Fruit fly (Drosophila melanogaster) whole organism, embryonic: ENCODE measurements around the gene CG7551.
A peak's percentile ranks its signal among the peaks of the same experiment; 100 is the strongest.

ENCODE experiments used
- Ada2b ChIP-seq: fragments of 200-800 bp; sonication (Bioruptor generic); IDR thresholded peaks from 2 replicates; pipeline ENCODE4 v1.3.6; 2022; ENCODE audit warnings: missing biosample characterization, missing genetic modification characterization
- Bgb ChIP-seq: fragments of 200-800 bp; sonication (Bioruptor generic); IDR thresholded peaks from 2 replicates; pipeline ENCODE4 v1.3.6; 2022; ENCODE audit warnings: missing biosample characterization, missing genetic modification characterization; ENCODE audit not compliant: partially characterized antibody
- CG11247 ChIP-seq: fragments of 200-800 bp; sonication (Bioruptor generic); IDR thresholded peaks from 2 replicates; pipeline ENCODE4 v1.3.6; 2022; ENCODE audit warnings: missing biosample characterization, missing genetic modification characterization
- CG12744 ChIP-seq: fragments of 200-800 bp; sonication (Bioruptor generic); optimal IDR thresholded peaks from 2 replicates; lab custom pipeline; 2016; ENCODE audit warnings: missing biosample characterization, missing genetic modification characterization
- CG14014 ChIP-seq: fragments of 200-800 bp; sonication (Bioruptor generic); IDR thresholded peaks from 2 replicates; pipeline ENCODE4 v1.3.6; 2022; ENCODE audit warnings: missing biosample characterization, missing genetic modification characterization
- CG14965 ChIP-seq: fragments of 200-800 bp; sonication (Bioruptor generic); optimal IDR thresholded peaks from 2 replicates; lab custom pipeline; 2016; ENCODE audit warnings: missing biosample characterization, missing genetic modification characterization, borderline replicate concordance
- CG17912 ChIP-seq: fragments of 200-800 bp; sonication (Bioruptor generic); optimal IDR thresholded peaks from 2 replicates; lab custom pipeline; 2018; ENCODE audit warnings: missing biosample characterization, mild to moderate bottlenecking, missing genetic modification characterization
- CG18619 ChIP-seq: fragments of 200-800 bp; sonication (Bioruptor generic); optimal IDR thresholded peaks from 3 replicates; lab custom pipeline; 2017; ENCODE audit warnings: missing biosample characterization, mild to moderate bottlenecking, missing genetic modification characterization
- CG3281 ChIP-seq: fragments of 200-800 bp; sonication (Bioruptor generic); optimal IDR thresholded peaks from 3 replicates; lab custom pipeline; 2017; ENCODE audit warnings: missing biosample characterization, mild to moderate bottlenecking, missing genetic modification characterization
- CG5180 ChIP-seq: fragments of 200-800 bp; sonication (Bioruptor generic); optimal IDR thresholded peaks from 3 replicates; lab custom pipeline; 2017; ENCODE audit warnings: missing biosample characterization, missing genetic modification characterization, mild to moderate bottlenecking, moderate library complexity, missing genetic modification reagents
- CG5953 ChIP-seq: fragments of 200-800 bp; sonication (Bioruptor generic); IDR thresholded peaks from 2 replicates; pipeline ENCODE4 v1.3.6; 2022; ENCODE audit warnings: missing biosample characterization, missing genetic modification characterization
- CG6791 ChIP-seq: fragments of 200-800 bp; sonication (Bioruptor generic); IDR thresholded peaks from 3 replicates; pipeline ENCODE4 v1.3.6; 2022; ENCODE audit warnings: missing biosample characterization, missing genetic modification characterization; ENCODE audit not compliant: partially characterized antibody
- CG7556 ChIP-seq: fragments of 200-800 bp; sonication (Bioruptor generic); optimal IDR thresholded peaks from 2 replicates; lab custom pipeline; 2017; ENCODE audit warnings: missing biosample characterization, mild to moderate bottlenecking, missing genetic modification characterization
- CG8089 ChIP-seq: fragments of 200-800 bp; sonication (Bioruptor generic); optimal IDR thresholded peaks from 3 replicates; lab custom pipeline; 2016; ENCODE audit warnings: missing biosample characterization, missing genetic modification characterization
- CG8359 ChIP-seq: fragments of 200-800 bp; sonication (Bioruptor generic); optimal IDR thresholded peaks from 2 replicates; lab custom pipeline; 2017; ENCODE audit warnings: missing biosample characterization, mild to moderate bottlenecking, missing genetic modification characterization, borderline replicate concordance
- CG9727 ChIP-seq: fragments of 200-800 bp; sonication (Bioruptor generic); optimal IDR thresholded peaks from 3 replicates; lab custom pipeline; 2017; ENCODE audit warnings: missing biosample characterization, mild to moderate bottlenecking, missing genetic modification characterization
- CoRest ChIP-seq: fragments of 200-800 bp; sonication (Bioruptor generic); optimal IDR thresholded peaks from 3 replicates; lab custom pipeline; 2018; ENCODE audit warnings: missing biosample characterization, mild to moderate bottlenecking, missing genetic modification characterization, moderate library complexity
- CrebB ChIP-seq: fragments of 200-800 bp; sonication (Bioruptor generic); optimal IDR thresholded peaks from 3 replicates; lab custom pipeline; 2018; ENCODE audit warnings: missing biosample characterization, mild to moderate bottlenecking, missing genetic modification characterization
- Doc3 ChIP-seq: fragments of 200-800 bp; sonication (Bioruptor generic); IDR thresholded peaks from 3 replicates; pipeline ENCODE4 v1.3.6; 2022; ENCODE audit warnings: missing biosample characterization, missing genetic modification characterization; ENCODE audit not compliant: partially characterized antibody
- Ets65A ChIP-seq: fragments of 200-800 bp; sonication (Bioruptor generic); peaks from one replicate; lab custom pipeline; 2016; ENCODE audit warnings: missing biosample characterization, missing genetic modification characterization
- HmgD ChIP-seq: fragments of 200-800 bp; sonication (Bioruptor generic); optimal IDR thresholded peaks from 3 replicates; lab custom pipeline; 2016; ENCODE audit warnings: missing biosample characterization, missing genetic modification characterization
- Hr3 ChIP-seq: fragments of 200-800 bp; sonication (Bioruptor generic); optimal IDR thresholded peaks from 3 replicates; lab custom pipeline; 2016; ENCODE audit warnings: missing biosample characterization, missing genetic modification characterization
- Myb ChIP-seq: fragments of 200-800 bp; sonication (Bioruptor generic); optimal IDR thresholded peaks from 2 replicates; lab custom pipeline; 2016; ENCODE audit warnings: missing biosample characterization, missing genetic modification characterization
- NfI ChIP-seq: fragments of 200-800 bp; sonication (Bioruptor generic); optimal IDR thresholded peaks from 3 replicates; lab custom pipeline; 2018; ENCODE audit warnings: missing biosample characterization, mild to moderate bottlenecking, missing genetic modification characterization, moderate library complexity
- Poxn ChIP-seq: fragments of 200-800 bp; sonication (Bioruptor generic); IDR thresholded peaks from 2 replicates; pipeline ENCODE4 v1.3.6; 2022; ENCODE audit warnings: missing biosample characterization, missing genetic modification characterization
- Xrp1 ChIP-seq: fragments of 200-800 bp; sonication (Bioruptor generic); IDR thresholded peaks from 2 replicates; pipeline ENCODE4 v1.3.6; 2022; ENCODE audit warnings: missing biosample characterization, missing genetic modification characterization
- ase ChIP-seq: fragments of 200-800 bp; sonication (Bioruptor generic); IDR thresholded peaks from 3 replicates; pipeline ENCODE4 v1.3.6; 2022; ENCODE audit warnings: missing biosample characterization, missing genetic modification characterization
- bowl ChIP-seq: fragments of 200-800 bp; sonication (Bioruptor generic); IDR thresholded peaks from 2 replicates; pipeline ENCODE4 v1.3.6; 2022; ENCODE audit warnings: missing biosample characterization, missing genetic modification characterization
- cad ChIP-seq: fragments of >200 bp; optimal IDR thresholded peaks from 2 replicates; lab custom pipeline; 2017; ENCODE audit warnings: missing biosample characterization, missing genetic modification characterization
- chinmo ChIP-seq: fragments of 200-800 bp; sonication (Bioruptor generic); IDR thresholded peaks from 4 replicates; pipeline ENCODE4 v1.3.6; 2022; ENCODE audit warnings: missing biosample characterization, missing genetic modification characterization; ENCODE audit not compliant: partially characterized antibody
- croc ChIP-seq: fragments of 200-800 bp; sonication (Bioruptor generic); conservative IDR thresholded peaks from 3 replicates; pipeline ENCODE4 v1.3.6; 2022; ENCODE audit warnings: missing biosample characterization, missing genetic modification characterization
- dmrt99B ChIP-seq: fragments of 200-800 bp; sonication (Bioruptor generic); optimal IDR thresholded peaks from 2 replicates; lab custom pipeline; 2018; ENCODE audit warnings: missing biosample characterization, mild to moderate bottlenecking, missing genetic modification characterization, moderate library complexity
- gcm2 ChIP-seq: fragments of 200-800 bp; sonication (Bioruptor generic); optimal IDR thresholded peaks from 2 replicates; lab custom pipeline; 2016; ENCODE audit warnings: missing biosample characterization, missing genetic modification characterization
- gem ChIP-seq: fragments of 200-800 bp; sonication (Bioruptor generic); optimal IDR thresholded peaks from 2 replicates; lab custom pipeline; 2019; ENCODE audit warnings: missing biosample characterization, mild to moderate bottlenecking, missing genetic modification characterization, moderate library complexity
- grau ChIP-seq: fragments of 200-800 bp; optimal IDR thresholded peaks from 3 replicates; lab custom pipeline; 2019; ENCODE audit warnings: missing biosample characterization, mild to moderate bottlenecking, missing genetic modification characterization, moderate library complexity
- hb ChIP-seq: fragments of 200-800 bp; sonication (Bioruptor generic); IDR thresholded peaks from 3 replicates; pipeline ENCODE4 v1.3.6; 2022; ENCODE audit warnings: missing biosample characterization, missing genetic modification characterization; ENCODE audit not compliant: partially characterized antibody
- kah ChIP-seq: fragments of 200-800 bp; sonication (Bioruptor generic); optimal IDR thresholded peaks from 2 replicates; lab custom pipeline; 2018; ENCODE audit warnings: missing biosample characterization, mild to moderate bottlenecking, missing genetic modification characterization
- kay ChIP-seq: fragments of 200-800 bp; sonication (Bioruptor generic); optimal IDR thresholded peaks from 2 replicates; lab custom pipeline; 2016; ENCODE audit warnings: missing biosample characterization, missing genetic modification characterization
- lab ChIP-seq: fragments of 200-800 bp; sonication (Bioruptor generic); optimal IDR thresholded peaks from 3 replicates; lab custom pipeline; 2017; ENCODE audit warnings: missing biosample characterization, missing genetic modification characterization, mild to moderate bottlenecking, moderate library complexity, missing genetic modification reagents
- otp ChIP-seq: fragments of 200-800 bp; sonication (Bioruptor generic); IDR thresholded peaks from 3 replicates; pipeline ENCODE4, ENCODE4 v1.3.6; 2022; ENCODE audit warnings: missing biosample characterization, missing genetic modification characterization
- pan ChIP-seq, 4 experiments: fragments of >200 bp in 3 of 4; fragments of 200-800 bp in 1 of 4; sonication (Bioruptor generic) in 1 of 4; optimal IDR thresholded peaks in 3 of 4; IDR thresholded peaks in 1 of 4; 2 replicates each; pipeline versions ENCODE4 v1.3.6 to Lab custom; 2017 to 2022; ENCODE audit warnings: missing biosample characterization in 2 of 4, missing genetic modification characterization in 2 of 4, mixed read lengths in 1 of 4
- sens-2 ChIP-seq: fragments of 200-800 bp; sonication (Bioruptor generic); IDR thresholded peaks from 2 replicates; pipeline ENCODE4 v1.3.6; 2022; ENCODE audit warnings: missing biosample characterization, missing genetic modification characterization
- slbo ChIP-seq: fragments of 200-800 bp; sonication (Bioruptor generic); IDR thresholded peaks from 2 replicates; pipeline ENCODE4 v1.3.6; 2022; ENCODE audit warnings: missing biosample characterization, missing genetic modification characterization
- sob ChIP-seq: fragments of 200-800 bp; sonication (Bioruptor generic); IDR thresholded peaks from 2 replicates; pipeline ENCODE4 v1.3.6; 2022; ENCODE audit warnings: missing biosample characterization, missing genetic modification characterization
- ssp ChIP-seq: fragments of 200-800 bp; sonication (Bioruptor generic); IDR thresholded peaks from 2 replicates; pipeline ENCODE4 v1.3.6; 2022; ENCODE audit warnings: missing biosample characterization, missing genetic modification characterization
- tio ChIP-seq: fragments of 200-800 bp; sonication (Bioruptor generic); optimal IDR thresholded peaks from 2 replicates; lab custom pipeline; 2017; ENCODE audit warnings: missing biosample characterization, missing genetic modification characterization, inconsistent platforms
- tx ChIP-seq: fragments of 200-800 bp; sonication (Bioruptor generic); optimal IDR thresholded peaks from 2 replicates; lab custom pipeline; 2016; ENCODE audit warnings: missing biosample characterization, missing genetic modification characterization
- usp ChIP-seq: fragments of >200 bp; optimal IDR thresholded peaks from 2 replicates; lab custom pipeline; 2017; ENCODE audit warnings: missing biosample characterization, missing genetic modification characterization
- vnd ChIP-seq: fragments of 200-800 bp; sonication (Bioruptor generic); IDR thresholded peaks from 3 replicates; pipeline ENCODE4 v1.3.6; 2022; ENCODE audit warnings: missing biosample characterization, missing genetic modification characterization; ENCODE audit not compliant: partially characterized antibody

The CG7551 gene

DNA sequence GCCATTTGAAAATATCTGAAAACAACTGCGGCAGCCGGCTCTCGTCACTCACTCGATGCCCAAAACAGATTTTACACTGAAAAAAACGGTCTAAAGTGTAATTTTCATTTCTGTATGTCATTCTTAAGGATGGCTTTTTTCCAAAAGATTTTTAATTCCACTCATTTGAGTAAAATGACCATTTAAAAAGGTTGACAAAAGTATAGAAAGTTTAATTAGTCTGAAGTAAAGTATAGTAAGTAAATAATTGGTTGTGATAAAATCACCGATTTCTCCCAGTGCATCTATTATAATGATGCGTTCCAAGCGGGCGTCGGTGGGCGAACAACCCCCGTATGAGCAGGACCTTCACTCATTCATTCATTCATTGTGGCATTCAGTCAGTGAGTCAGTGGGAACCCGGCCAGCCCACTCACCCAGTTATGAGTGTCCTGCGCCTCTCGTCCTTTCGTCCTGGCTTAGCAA is 35.9 kb upstream of the CG7551 start:
- TF ChIP-seq Doc3 (GFP tag; lab: Robert Waterston, UW): no peak
- TF ChIP-seq Bgb (GFP tag; lab: Robert Waterston, UW): no peak
- no peak for TF ChIP-seq HmgD (GFP tag; lab: Kevin White, UChicago)
- peak; percentile 64 for TF ChIP-seq CG14014 (GFP tag; lab: Robert Waterston, UW)
- TF ChIP-seq CG12744: no peak
- peak; percentile 57 for TF ChIP-seq CG5180 (GFP tag; lab: Kevin White, UChicago)
- no peak for TF ChIP-seq CG17912
- no peak for TF ChIP-seq bowl (GFP tag; lab: Robert Waterston, UW)
- no peak for TF ChIP-seq CG8089 (GFP tag; lab: Kevin White, UChicago)
- no peak for TF ChIP-seq CG6791
- no peak for TF ChIP-seq usp (GFP tag; lab: Kevin White, UChicago)
- peak; percentile 89 for TF ChIP-seq dmrt99B (tag; lab: Kevin White, UChicago)
- peak; percentile 95 for TF ChIP-seq Xrp1 (GFP tag; lab: Robert Waterston, UW)
- TF ChIP-seq sob (GFP tag; lab: Robert Waterston, UW): peak; percentile 67
- TF ChIP-seq Hr3 (GFP tag; lab: Kevin White, UChicago): peak; percentile 57
- no peak for TF ChIP-seq CrebB (tag; lab: Kevin White, UChicago)
- no peak for TF ChIP-seq hb (GFP tag; lab: Robert Waterston, UW)
- TF ChIP-seq otp (GFP tag; lab: Robert Waterston, UW): peak; percentile 84; the same call in 1 of the 3 replicates
- peak; percentile 57 for TF ChIP-seq CG3281 (GFP tag; lab: Kevin White, UChicago)
- peak; percentile 28; the same call in 1 of the 2 replicates for TF ChIP-seq CG5953 (GFP tag; lab: Robert Waterston, UW)
- peak; percentile 11 for TF ChIP-seq tx (GFP tag; lab: Kevin White, UChicago)
- no peak for TF ChIP-seq cad (GFP tag; lab: Kevin White, UChicago)
- TF ChIP-seq CG11247 (GFP tag; lab: Robert Waterston, UW): peak; percentile 36; the same call in 1 of the 2 replicates
- TF ChIP-seq ssp (GFP tag; lab: Robert Waterston, UW): peak; percentile 77
- TF ChIP-seq CG18619 (GFP tag; lab: Kevin White, UChicago): peak; percentile 50
- TF ChIP-seq grau (tag; lab: Kevin White, UChicago): peak; percentile 65
- TF ChIP-seq croc (GFP tag; lab: Robert Waterston, UW): peak; percentile 78
- TF ChIP-seq CG8359 (GFP tag; lab: Kevin White, UChicago): peak; percentile 72
- no peak for TF ChIP-seq pan (optimal IDR thresholded peaks at IDR 0.05; lab: Kevin White, UChicago)
- peak in 1 of 2 experiments; percentile 76 for TF ChIP-seq pan (GFP tag; optimal IDR thresholded peaks at IDR 0.05 in 1 of 2, IDR thresholded peaks at IDR 0.05 in 1 of 2)
- peak; percentile 76 for TF ChIP-seq lab (GFP tag; lab: Kevin White, UChicago)
- TF ChIP-seq Poxn (GFP tag; lab: Robert Waterston, UW): 0 out of 2 replicates have a peak, but pooled peaks have one; percentile 47
- TF ChIP-seq gcm2 (GFP tag; lab: Kevin White, UChicago): no peak
- peak; percentile 67 for TF ChIP-seq slbo (GFP tag; lab: Robert Waterston, UW)
- TF ChIP-seq CG7556 (GFP tag; lab: Kevin White, UChicago): peak; percentile 93
- TF ChIP-seq gem (tag; lab: Kevin White, UChicago): peak; percentile 90
- TF ChIP-seq Ets65A (GFP tag; lab: Kevin White, UChicago): peak; percentile 89
- peak; percentile 24 for TF ChIP-seq CG14965 (GFP tag; lab: Kevin White, UChicago)
- TF ChIP-seq CoRest (tag; lab: Kevin White, UChicago): peak; percentile 76
- TF ChIP-seq tio (GFP tag; lab: Kevin White, UChicago): peak; percentile 54
- TF ChIP-seq kay: peak; percentile 37
- TF ChIP-seq NfI: no peak
- 0 out of 3 replicates have a peak, but pooled peaks have one; percentile 30 for TF ChIP-seq vnd (GFP tag; lab: Robert Waterston, UW)
- peak; percentile 69 for TF ChIP-seq Ada2b (GFP tag; lab: Robert Waterston, UW)
- TF ChIP-seq sens-2: peak; percentile 45; the same call in 1 of the 2 replicates
- TF ChIP-seq ase: peak; percentile 76; the same call in 2 of the 3 replicates
- peak; percentile 92 for TF ChIP-seq CG9727 (GFP tag; lab: Kevin White, UChicago)
- TF ChIP-seq kah (GFP tag; lab: Kevin White, UChicago): peak; percentile 32
- peak; percentile 40 for TF ChIP-seq Myb (GFP tag; lab: Kevin White, UChicago)
- TF ChIP-seq chinmo (GFP tag; lab: Robert Waterston, UW): no peak
